Worm (Caenorhabditis elegans): ENCODE measurements around the gene C25H3.15.

ce11 chrII:5693893-5694292 is 28.8 kb downstream of the C25H3.15 start, which contains the start of gene C25H3.3:
- TF ChIP-seq zag-1 (tag; optimal IDR thresholded peaks at IDR 0.05) (no peak), nhr-25 (tag; optimal IDR thresholded peaks at IDR 0.05; ENCODE audit: borderline replicate concordance, insufficient read depth) (no peak), lin-13 (GFP tag; optimal IDR thresholded peaks at IDR 0.05) (no peak), zip-2 (tag; optimal IDR thresholded peaks at IDR 0.05) (no peak), daf-16 (GFP tag; optimal IDR thresholded peaks at IDR 0.05) (no peak), daf-16 (tag; optimal IDR thresholded peaks at IDR 0.05) (no peak), mes-2 (tag; optimal IDR thresholded peaks at IDR 0.05; ENCODE audit: poor library complexity, severe bottlenecking) (no peak), nhr-6 (tag; optimal IDR thresholded peaks at IDR 0.05) (no peak), fos-1 (tag; optimal IDR thresholded peaks at IDR 0.05) (no peak), ama-1 (optimal IDR thresholded peaks at IDR 0.05) (no peak), pha-4 (GFP tag; IDR thresholded peaks at IDR 0.05) (no peak), pha-4 (tag; optimal IDR thresholded peaks at IDR 0.05) (no peak), D1046.2 (GFP tag; IDR thresholded peaks at IDR 0.05) (no peak)
